Fruit fly (Drosophila melanogaster) whole organism, prepupa: ENCODE results near the gene CG14391.

Source experiments
- Blimp-1 ChIP-seq: fragments of 200-800 bp; sonication (Bioruptor generic); optimal IDR thresholded peaks from 3 replicates; lab custom pipeline; 2017; ENCODE audit warnings: missing biosample characterization, missing genetic modification characterization, mild to moderate bottlenecking, moderate library complexity, missing genetic modification reagents
- CG10669 ChIP-seq: fragments of 200-800 bp; sonication (Bioruptor generic); optimal IDR thresholded peaks from 3 replicates; lab custom pipeline; 2018; ENCODE audit warnings: missing biosample characterization, mild to moderate bottlenecking, missing genetic modification characterization, moderate library complexity
- CG11762 ChIP-seq: fragments of 200-800 bp; sonication (Bioruptor generic); optimal IDR thresholded peaks from 3 replicates; lab custom pipeline; 2016; ENCODE audit warnings: missing biosample characterization, missing genetic modification characterization; ENCODE audit not compliant: insufficient read depth
- CG15336 ChIP-seq: fragments of 200-800 bp; sonication (Bioruptor generic); IDR thresholded peaks from 2 replicates; pipeline ENCODE4 v1.3.6; 2022; ENCODE audit warnings: missing biosample characterization, missing genetic modification characterization
- CG1621 ChIP-seq: fragments of 200-800 bp; sonication (Bioruptor generic); optimal IDR thresholded peaks from 3 replicates; lab custom pipeline; 2018; ENCODE audit warnings: missing biosample characterization, mild to moderate bottlenecking, missing genetic modification characterization
- CG16779 ChIP-seq: fragments of 200-800 bp; sonication (Bioruptor generic); optimal IDR thresholded peaks from 3 replicates; lab custom pipeline; 2017; ENCODE audit warnings: missing biosample characterization, mild to moderate bottlenecking, missing genetic modification characterization
- CG34406 ChIP-seq: fragments of 200-800 bp; sonication (Bioruptor generic); optimal IDR thresholded peaks from 3 replicates; lab custom pipeline; 2016; ENCODE audit warnings: missing biosample characterization, missing genetic modification characterization
- CG3919 ChIP-seq: fragments of 200-800 bp; sonication (Bioruptor generic); optimal IDR thresholded peaks from 3 replicates; lab custom pipeline; 2016; ENCODE audit warnings: missing biosample characterization, missing genetic modification characterization
- CG6163 ChIP-seq: fragments of 200-800 bp; sonication (Bioruptor generic); IDR thresholded peaks from 3 replicates; pipeline ENCODE4 v1.3.6; 2022; ENCODE audit warnings: missing biosample characterization, missing genetic modification characterization
- CG6808 ChIP-seq: fragments of 200-800 bp; sonication (Bioruptor generic); optimal IDR thresholded peaks from 3 replicates; lab custom pipeline; 2017; ENCODE audit warnings: missing biosample characterization, missing genetic modification characterization, mild to moderate bottlenecking, moderate library complexity, missing genetic modification reagents
- CG6854 ChIP-seq: fragments of 200-800 bp; sonication (Bioruptor generic); optimal IDR thresholded peaks from 2 replicates; lab custom pipeline; 2017; ENCODE audit warnings: missing biosample characterization, mild to moderate bottlenecking, missing genetic modification characterization
- CG7368 ChIP-seq: fragments of 200-800 bp; sonication (Bioruptor generic); optimal IDR thresholded peaks from 3 replicates; lab custom pipeline; 2016; ENCODE audit warnings: missing biosample characterization, missing genetic modification characterization
- CG8319 ChIP-seq: fragments of 200-800 bp; sonication (Bioruptor generic); optimal IDR thresholded peaks from 3 replicates; lab custom pipeline; 2016; ENCODE audit warnings: missing biosample characterization, missing genetic modification characterization
- Eip78C ChIP-seq: fragments of 200-800 bp; sonication (Bioruptor generic); peaks from one replicate; lab custom pipeline; 2016; ENCODE audit warnings: missing biosample characterization, missing genetic modification characterization
- Ets21C ChIP-seq: fragments of 200-800 bp; sonication (Bioruptor generic); optimal IDR thresholded peaks from 3 replicates; lab custom pipeline; 2016; ENCODE audit warnings: missing biosample characterization, missing genetic modification characterization
- Hr39 ChIP-seq: fragments of 200-800 bp; sonication (Bioruptor generic); optimal IDR thresholded peaks from 2 replicates; lab custom pipeline; 2016; ENCODE audit warnings: missing biosample characterization, missing genetic modification characterization
- Lpt ChIP-seq: fragments of 200-800 bp; sonication (Bioruptor generic); optimal IDR thresholded peaks from 3 replicates; lab custom pipeline; 2016; ENCODE audit warnings: missing biosample characterization, missing genetic modification characterization
- OdsH ChIP-seq: fragments of 200-800 bp; sonication (Bioruptor generic); optimal IDR thresholded peaks from 3 replicates; lab custom pipeline; 2016; ENCODE audit warnings: missing biosample characterization, missing genetic modification characterization
- Smox ChIP-seq: fragments of 200-800 bp; sonication (Bioruptor generic); optimal IDR thresholded peaks from 3 replicates; lab custom pipeline; 2016; ENCODE audit warnings: missing biosample characterization, missing genetic modification characterization
- Sox102F ChIP-seq: fragments of 200-800 bp; sonication (Bioruptor generic); optimal IDR thresholded peaks from 2 replicates; lab custom pipeline; 2016; ENCODE audit warnings: missing biosample characterization, mild to moderate bottlenecking, missing genetic modification characterization
- achi ChIP-seq: fragments of 200-800 bp; sonication (Bioruptor generic); optimal IDR thresholded peaks from 3 replicates; lab custom pipeline; 2016; ENCODE audit warnings: missing biosample characterization, missing genetic modification characterization
- acj6 ChIP-seq: fragments of 200-800 bp; sonication (Bioruptor generic); optimal IDR thresholded peaks from 3 replicates; lab custom pipeline; 2016; ENCODE audit warnings: missing biosample characterization, missing genetic modification characterization
- cyc ChIP-seq: fragments of 200-800 bp; sonication (Bioruptor generic); optimal IDR thresholded peaks from 3 replicates; lab custom pipeline; 2016; ENCODE audit warnings: missing biosample characterization, missing genetic modification characterization
- dac ChIP-seq: fragments of 200-800 bp; sonication (Bioruptor generic); optimal IDR thresholded peaks from 2 replicates; lab custom pipeline; 2017; ENCODE audit warnings: missing biosample characterization, mild to moderate bottlenecking, missing genetic modification characterization
- dsx ChIP-seq: fragments of 200-800 bp; optimal IDR thresholded peaks from 3 replicates; lab custom pipeline; 2019; ENCODE audit warnings: missing biosample characterization, mild to moderate bottlenecking, missing genetic modification characterization, moderate library complexity; ENCODE audit not compliant: poor library complexity, severe bottlenecking
- eg ChIP-seq: fragments of 200-800 bp; sonication (Bioruptor generic); IDR thresholded peaks from 3 replicates; pipeline ENCODE4 v1.3.6; 2022; ENCODE audit warnings: missing biosample characterization, missing genetic modification characterization
- net ChIP-seq: fragments of 200-800 bp; sonication (Bioruptor generic); optimal IDR thresholded peaks from 3 replicates; lab custom pipeline; 2016; ENCODE audit warnings: missing biosample characterization, missing genetic modification characterization
- svp ChIP-seq: fragments of 200-800 bp; sonication (Bioruptor generic); peaks from one replicate; lab custom pipeline; 2016; ENCODE audit warnings: missing biosample characterization, missing genetic modification characterization
- vri ChIP-seq: fragments of 200-800 bp; sonication (Bioruptor generic); optimal IDR thresholded peaks from 3 replicates; lab custom pipeline; 2016; ENCODE audit warnings: missing biosample characterization, mild to moderate bottlenecking, missing genetic modification characterization

CG14391 gene

DNA sequence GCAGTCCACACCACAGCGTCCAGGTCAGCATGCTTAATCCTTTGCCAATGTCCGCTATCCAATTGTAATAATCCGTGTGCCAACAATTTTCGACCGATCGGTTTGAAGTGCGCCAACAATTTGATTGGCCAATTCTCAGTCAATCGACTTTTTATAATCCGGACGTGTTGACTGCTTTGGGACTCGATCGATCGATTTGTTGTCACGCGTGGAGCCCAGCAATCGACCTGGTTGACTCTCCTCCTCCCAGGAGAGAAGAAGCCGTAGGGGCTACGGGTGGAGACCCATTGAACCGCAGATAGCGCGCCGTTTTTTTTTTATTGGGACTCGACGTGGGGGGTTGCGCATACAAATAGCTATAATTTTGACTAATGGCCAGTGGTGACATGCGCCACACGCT lies 13.4 kb downstream of the CG14391 start, which contains the start of gene Cyp313a4:
Cyp313a4 (minus strand) TSS at position 101 of the 400 bp plus-strand sequence.
- TF ChIP-seq CG34406 = no peak
- no peak for TF ChIP-seq CG6854 (GFP tag; lab: Kevin White, UChicago)
- no peak for TF ChIP-seq CG6808 (GFP tag; lab: Kevin White, UChicago)
- TF ChIP-seq Blimp-1 (GFP tag; lab: Kevin White, UChicago) = no peak
- TF ChIP-seq svp (GFP tag; lab: Kevin White, UChicago) = peak; percentile 79
- TF ChIP-seq CG8319 (GFP tag; lab: Kevin White, UChicago) = no peak
- no peak for TF ChIP-seq OdsH (GFP tag; lab: Kevin White, UChicago)

DNA sequence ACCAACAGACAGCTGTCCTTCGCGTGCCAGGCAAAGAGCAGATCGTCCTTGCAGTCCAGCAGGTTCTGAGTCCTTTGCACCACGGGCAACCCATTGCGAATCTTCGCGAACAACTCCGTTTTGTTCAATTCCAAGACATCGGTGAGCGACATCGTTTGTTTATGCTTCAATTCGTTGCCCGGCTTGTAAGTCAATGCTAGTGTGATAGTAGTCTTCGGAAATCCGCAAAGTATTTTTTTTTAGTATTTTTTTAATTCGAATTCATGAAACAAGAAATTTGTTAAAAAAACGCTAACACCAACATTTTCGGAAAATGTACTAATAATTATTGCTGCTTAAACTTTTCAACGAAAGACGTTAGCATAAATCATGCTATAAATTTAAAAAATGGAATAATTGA lies 15.8 kb downstream of the CG14391 start, which contains the start of gene mbo:
mbo (minus strand) TSS at position 203 of the 400 bp plus-strand sequence.
- TF ChIP-seq Blimp-1 (GFP tag; lab: Kevin White, UChicago) = no peak
- TF ChIP-seq CG16779 = no peak
- no peak for TF ChIP-seq Smox (GFP tag; lab: Kevin White, UChicago)
- no peak for TF ChIP-seq CG34406
- no peak for TF ChIP-seq cyc (GFP tag; lab: Kevin White, UChicago)
- TF ChIP-seq achi (GFP tag; lab: Kevin White, UChicago) = no peak
- TF ChIP-seq Ets21C (GFP tag; lab: Kevin White, UChicago) = no peak
- TF ChIP-seq Lpt = no peak
- TF ChIP-seq CG6163 = no peak
- no peak for TF ChIP-seq CG10669 (GFP tag; lab: Kevin White, UChicago)
- TF ChIP-seq Sox102F = no peak
- TF ChIP-seq CG8319 (GFP tag; lab: Kevin White, UChicago) = no peak
- TF ChIP-seq CG11762 (GFP tag; lab: Kevin White, UChicago) = no peak
- TF ChIP-seq CG7368 = no peak
- TF ChIP-seq CG15336 (GFP tag; lab: Robert Waterston, UW) = no peak
- no peak for TF ChIP-seq net (GFP tag; lab: Kevin White, UChicago)

DNA sequence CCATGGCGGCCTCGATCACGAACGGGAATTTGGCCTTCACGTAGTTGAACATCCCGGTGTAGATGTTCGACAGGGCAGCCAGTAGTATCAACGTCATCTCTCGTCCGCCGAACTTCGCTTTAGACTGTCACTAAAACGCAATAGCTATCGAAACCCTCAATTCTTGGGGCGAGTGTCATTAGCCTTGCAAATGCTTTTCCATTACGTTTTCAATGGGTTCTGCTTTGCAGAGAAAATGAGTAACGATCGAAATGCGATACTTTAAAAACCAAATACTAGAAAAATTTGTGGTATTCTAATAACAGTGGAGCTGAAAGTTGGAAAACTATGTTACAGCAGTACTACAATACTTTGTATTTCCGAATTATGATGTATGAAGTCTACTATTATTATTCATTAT lies 18.5 kb downstream of the CG14391 start, which contains the start of gene CG43630:
CG43630 (minus strand) TSS at position 101 of the 400 bp plus-strand sequence.
- TF ChIP-seq Eip78C (GFP tag; lab: Kevin White, UChicago) (no peak), CG1621 (tag; lab: Kevin White, UChicago) (no peak), dac (no peak), vri (GFP tag; lab: Kevin White, UChicago) (no peak)

- TF ChIP-seq Hr39 (GFP tag; lab: Kevin White, UChicago) (no peak), svp (GFP tag; lab: Kevin White, UChicago) (peak; percentile 98), Blimp-1 (GFP tag; lab: Kevin White, UChicago) (no peak)
Measured at dm6 chr3R:12674041-12674623, 20.5 kb downstream of the CG14391 start, which contains the start of gene Gnmt. Gene Gnmt, plus strand, starts transcription at chr3R:12674608.

dm6 chr3R:12666206-12666834 lies 28.3 kb downstream of the CG14391 start:
- no peak for TF ChIP-seq CG3919 (GFP tag; lab: Kevin White, UChicago)
- no peak for TF ChIP-seq dsx (GFP tag; lab: Kevin White, UChicago)

DNA sequence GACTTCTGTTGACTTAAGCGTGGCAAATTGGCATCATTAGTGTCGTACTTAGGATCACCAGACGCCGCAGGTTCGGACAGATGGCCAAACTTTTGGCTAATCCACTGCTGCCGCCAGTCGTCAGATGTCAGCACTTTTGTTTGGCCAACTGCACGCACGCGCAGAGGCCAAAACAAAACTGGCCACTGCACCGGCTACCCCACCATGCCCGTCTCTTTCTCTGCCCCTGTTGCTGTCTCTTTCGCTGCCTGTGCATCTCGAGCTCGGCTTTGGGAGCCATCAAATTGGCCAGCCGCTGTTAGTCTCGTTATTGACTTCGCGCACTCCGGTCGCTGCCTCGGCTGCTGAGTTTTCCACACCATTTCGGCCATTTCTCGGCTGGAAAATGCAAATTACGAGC lies 32.1 kb downstream of the CG14391 start, which contains the start of gene CG14395:
CG14395 (plus strand) TSS at position 301 of the 400 bp plus-strand sequence.
- TF ChIP-seq eg (peak; percentile 36; the same call in 1 of the 3 replicates), acj6 (GFP tag; lab: Kevin White, UChicago) (no peak)
